Fruit fly (Drosophila melanogaster) whole organism, prepupa: Measurements from ENCODE around the gene Cyp4ac2.

ENCODE experiments used
- Blimp-1 ChIP-seq: fragments of 200-800 bp; sonication (Bioruptor generic); optimal IDR thresholded peaks from 3 replicates; lab custom pipeline; 2017; ENCODE audit warnings: missing biosample characterization, missing genetic modification characterization, mild to moderate bottlenecking, moderate library complexity, missing genetic modification reagents
- CG10669 ChIP-seq: fragments of 200-800 bp; sonication (Bioruptor generic); optimal IDR thresholded peaks from 3 replicates; lab custom pipeline; 2018; ENCODE audit warnings: missing biosample characterization, mild to moderate bottlenecking, missing genetic modification characterization, moderate library complexity
- CG11762 ChIP-seq: fragments of 200-800 bp; sonication (Bioruptor generic); optimal IDR thresholded peaks from 3 replicates; lab custom pipeline; 2016; ENCODE audit warnings: missing biosample characterization, missing genetic modification characterization; ENCODE audit not compliant: insufficient read depth
- CG1621 ChIP-seq: fragments of 200-800 bp; sonication (Bioruptor generic); optimal IDR thresholded peaks from 3 replicates; lab custom pipeline; 2018; ENCODE audit warnings: missing biosample characterization, mild to moderate bottlenecking, missing genetic modification characterization
- CG31627 ChIP-seq: fragments of 200-800 bp; sonication (Bioruptor generic); optimal IDR thresholded peaks from 3 replicates; lab custom pipeline; 2016; ENCODE audit warnings: missing biosample characterization, missing genetic modification characterization
- CG32006 ChIP-seq: fragments of 200-800 bp; sonication (Bioruptor generic); optimal IDR thresholded peaks from 3 replicates; lab custom pipeline; 2017; ENCODE audit warnings: missing biosample characterization, mild to moderate bottlenecking, missing genetic modification characterization
- CG4318 ChIP-seq: fragments of 200-800 bp; sonication (Bioruptor generic); optimal IDR thresholded peaks from 3 replicates; lab custom pipeline; 2017; ENCODE audit warnings: missing biosample characterization, mild to moderate bottlenecking, missing genetic modification characterization
- CG6163 ChIP-seq: fragments of 200-800 bp; sonication (Bioruptor generic); IDR thresholded peaks from 3 replicates; pipeline ENCODE4 v1.3.6; 2022; ENCODE audit warnings: missing biosample characterization, missing genetic modification characterization
- CG6854 ChIP-seq: fragments of 200-800 bp; sonication (Bioruptor generic); optimal IDR thresholded peaks from 2 replicates; lab custom pipeline; 2017; ENCODE audit warnings: missing biosample characterization, mild to moderate bottlenecking, missing genetic modification characterization
- CG9139 ChIP-seq: fragments of 200-800 bp; sonication (Bioruptor generic); optimal IDR thresholded peaks from 3 replicates; lab custom pipeline; 2017; ENCODE audit warnings: missing biosample characterization, mild to moderate bottlenecking, missing genetic modification characterization
- Eip78C ChIP-seq: fragments of 200-800 bp; sonication (Bioruptor generic); peaks from one replicate; lab custom pipeline; 2016; ENCODE audit warnings: missing biosample characterization, missing genetic modification characterization
- Eip93F ChIP-seq: fragments of 200-800 bp; sonication (Bioruptor generic); optimal IDR thresholded peaks from 2 replicates; lab custom pipeline; 2016; ENCODE audit warnings: missing biosample characterization, mild to moderate bottlenecking, missing genetic modification characterization
- Ets96B ChIP-seq: fragments of 200-800 bp; optimal IDR thresholded peaks from 2 replicates; lab custom pipeline; 2019; ENCODE audit warnings: missing biosample characterization, mild to moderate bottlenecking, missing genetic modification characterization, moderate library complexity
- Hr38 ChIP-seq: sonication (Bioruptor generic); optimal IDR thresholded peaks from 2 replicates; lab custom pipeline; 2016; ENCODE audit warnings: missing biosample characterization, missing genetic modification characterization
- Lpt ChIP-seq: fragments of 200-800 bp; sonication (Bioruptor generic); optimal IDR thresholded peaks from 3 replicates; lab custom pipeline; 2016; ENCODE audit warnings: missing biosample characterization, missing genetic modification characterization
- Met ChIP-seq: fragments of 200-800 bp; sonication (Bioruptor generic); optimal IDR thresholded peaks from 3 replicates; lab custom pipeline; 2016; ENCODE audit warnings: missing biosample characterization, missing genetic modification characterization
- Sox102F ChIP-seq: fragments of 200-800 bp; sonication (Bioruptor generic); optimal IDR thresholded peaks from 2 replicates; lab custom pipeline; 2016; ENCODE audit warnings: missing biosample characterization, mild to moderate bottlenecking, missing genetic modification characterization
- Sox14 ChIP-seq: fragments of 200-800 bp; sonication (Bioruptor generic); optimal IDR thresholded peaks from 3 replicates; lab custom pipeline; 2016; ENCODE audit warnings: missing biosample characterization, missing genetic modification characterization
- achi ChIP-seq: fragments of 200-800 bp; sonication (Bioruptor generic); optimal IDR thresholded peaks from 3 replicates; lab custom pipeline; 2016; ENCODE audit warnings: missing biosample characterization, missing genetic modification characterization
- cyc ChIP-seq: fragments of 200-800 bp; sonication (Bioruptor generic); optimal IDR thresholded peaks from 3 replicates; lab custom pipeline; 2016; ENCODE audit warnings: missing biosample characterization, missing genetic modification characterization
- dsx ChIP-seq: fragments of 200-800 bp; optimal IDR thresholded peaks from 3 replicates; lab custom pipeline; 2019; ENCODE audit warnings: missing biosample characterization, mild to moderate bottlenecking, missing genetic modification characterization, moderate library complexity; ENCODE audit not compliant: poor library complexity, severe bottlenecking
- esn ChIP-seq: fragments of 200-800 bp; sonication (Bioruptor generic); optimal IDR thresholded peaks from 2 replicates; lab custom pipeline; 2016; ENCODE audit warnings: missing biosample characterization, mild to moderate bottlenecking, missing genetic modification characterization, moderate library complexity
- fd59A ChIP-seq: fragments of 200-800 bp; sonication (Bioruptor generic); optimal IDR thresholded peaks from 2 replicates; lab custom pipeline; 2017; ENCODE audit warnings: missing biosample characterization, mild to moderate bottlenecking, missing genetic modification characterization, missing genetic modification reagents
- fd85E ChIP-seq: fragments of 200-800 bp; sonication (Bioruptor generic); optimal IDR thresholded peaks from 3 replicates; lab custom pipeline; 2016; ENCODE audit warnings: missing biosample characterization, missing genetic modification characterization
- fkh ChIP-seq: fragments of 200-800 bp; sonication (Bioruptor generic); optimal IDR thresholded peaks from 3 replicates; lab custom pipeline; 2017; ENCODE audit warnings: missing biosample characterization, mild to moderate bottlenecking, missing genetic modification characterization, moderate library complexity
- lz ChIP-seq: fragments of 200-800 bp; sonication (Bioruptor generic); optimal IDR thresholded peaks from 3 replicates; lab custom pipeline; 2016; ENCODE audit warnings: missing biosample characterization, missing genetic modification characterization
- net ChIP-seq: fragments of 200-800 bp; sonication (Bioruptor generic); optimal IDR thresholded peaks from 3 replicates; lab custom pipeline; 2016; ENCODE audit warnings: missing biosample characterization, missing genetic modification characterization
- salr ChIP-seq, 2 experiments: fragments of 200-800 bp; sonication (Bioruptor generic); optimal IDR thresholded peaks; 3 replicates each; lab custom pipeline; 2016 to 2018; ENCODE audit warnings: missing biosample characterization in 2 of 2, missing genetic modification characterization in 2 of 2, mild to moderate bottlenecking in 1 of 2
- spab ChIP-seq: fragments of 200-800 bp; sonication (Bioruptor generic); optimal IDR thresholded peaks from 2 replicates; lab custom pipeline; 2017; ENCODE audit warnings: missing biosample characterization, mild to moderate bottlenecking, missing genetic modification characterization, missing genetic modification reagents
- ss ChIP-seq, 2 experiments: fragments of 200-800 bp; sonication (Bioruptor generic); optimal IDR thresholded peaks; 2 replicates in 1 of 2; 3 replicates in 1 of 2; lab custom pipeline; 2017 to 2018; ENCODE audit warnings: mild to moderate bottlenecking in 2 of 2, missing biosample characterization in 2 of 2, missing genetic modification characterization in 2 of 2, moderate library complexity in 1 of 2
- svp ChIP-seq: fragments of 200-800 bp; sonication (Bioruptor generic); peaks from one replicate; lab custom pipeline; 2016; ENCODE audit warnings: missing biosample characterization, missing genetic modification characterization

The Cyp4ac2 gene

dm6 chr2L:5270215-5271071 is 4.3 kb downstream of the Cyp4ac2 start (continued):
- TF ChIP-seq Blimp-1 (GFP tag; lab: Kevin White, UChicago) (no peak), spab (GFP tag; lab: Kevin White, UChicago) (no peak), CG9139 (GFP tag; lab: Kevin White, UChicago) (no peak), fkh (GFP tag; lab: Kevin White, UChicago) (no peak), fd85E (GFP tag; lab: Kevin White, UChicago) (no peak), CG31627 (no peak), CG10669 (GFP tag; lab: Kevin White, UChicago) (no peak), CG32006 (no peak), net (no peak), Hr38 (no peak), CG11762 (GFP tag; lab: Kevin White, UChicago) (no peak), Lpt (GFP tag; lab: Kevin White, UChicago) (no peak), lz (no peak), salr (GFP tag; optimal IDR thresholded peaks at IDR 0.05; lab: Kevin White, UChicago) (no peak), CG4318 (GFP tag; lab: Kevin White, UChicago) (no peak), Met (GFP tag; lab: Kevin White, UChicago) (peak; percentile 6), dsx (GFP tag; lab: Kevin White, UChicago) (peak; percentile 77), Ets96B (tag; lab: Kevin White, UChicago) (peak; percentile 9), cyc (GFP tag; lab: Kevin White, UChicago) (no peak), CG6854 (GFP tag; lab: Kevin White, UChicago) (no peak), CG1621 (no peak), Sox102F (no peak), esn (GFP tag; lab: Kevin White, UChicago) (peak; percentile 10), Sox14 (GFP tag; lab: Kevin White, UChicago) (peak; percentile 19)

dm6 chr2L:5271081-5271480 is 4.9 kb downstream of the Cyp4ac2 start, which contains the start of gene tkv:
tkv (minus strand) TSS chr2L:5271384.
- TF ChIP-seq CG10669 (GFP tag; lab: Kevin White, UChicago) (no peak), achi (GFP tag; lab: Kevin White, UChicago) (no peak), fkh (GFP tag; lab: Kevin White, UChicago) (peak; percentile 77), CG9139 (GFP tag; lab: Kevin White, UChicago) (no peak), CG6854 (GFP tag; lab: Kevin White, UChicago) (no peak), fd59A (GFP tag; lab: Kevin White, UChicago) (no peak), Eip78C (GFP tag; lab: Kevin White, UChicago) (no peak), svp (GFP tag; lab: Kevin White, UChicago) (no peak), CG6163 (GFP tag; lab: Robert Waterston, UW) (no peak), CG11762 (GFP tag; lab: Kevin White, UChicago) (no peak), Eip93F (GFP tag; lab: Kevin White, UChicago) (peak; percentile 28)

dm6 chr2L:5277262-5278008 is 11.2 kb downstream of the Cyp4ac2 start:
- TF ChIP-seq ss (GFP tag; optimal IDR thresholded peaks at IDR 0.05; lab: Kevin White, UChicago) (no peak), CG10669 (GFP tag; lab: Kevin White, UChicago) (no peak)
